Fruit fly (Drosophila melanogaster) whole organism, pupa: ENCODE measurements at regions not wholly inside any gene's neighbourhood (a gene's known extent, or its start where the extent isn't known, plus 50 kb on each side); places are given as distances from the start of the nearest gene placed in this dataset.

Source experiments
- CG10348 ChIP-seq: fragments of 200-800 bp; sonication (Bioruptor generic); IDR thresholded peaks from 2 replicates; pipeline ENCODE4 v1.3.6; 2022; ENCODE audit warnings: missing biosample characterization, missing genetic modification characterization
- CG12605 ChIP-seq: fragments of 200-800 bp; sonication (Bioruptor generic); IDR thresholded peaks from 2 replicates; pipeline ENCODE4 v1.3.6; 2022; ENCODE audit warnings: missing biosample characterization, missing genetic modification characterization
- CG13204 ChIP-seq: fragments of 200-800 bp; sonication (Bioruptor generic); optimal IDR thresholded peaks from 2 replicates; lab custom pipeline; 2018; ENCODE audit warnings: missing biosample characterization, mild to moderate bottlenecking, missing genetic modification characterization, moderate library complexity
- CG14655 ChIP-seq: fragments of 200-800 bp; sonication (Bioruptor generic); optimal IDR thresholded peaks from 3 replicates; lab custom pipeline; 2017; ENCODE audit warnings: mild to moderate bottlenecking, missing biosample characterization, missing genetic modification reagents, missing genetic modification characterization
- CG15710 ChIP-seq: fragments of 200-800 bp; sonication (Bioruptor generic); optimal IDR thresholded peaks from 2 replicates; lab custom pipeline; 2018; ENCODE audit warnings: missing biosample characterization, mild to moderate bottlenecking, missing genetic modification characterization, moderate library complexity
- CG17806 ChIP-seq: fragments of 200-800 bp; sonication (Bioruptor generic); optimal IDR thresholded peaks from 2 replicates; lab custom pipeline; 2018; ENCODE audit warnings: missing biosample characterization, mild to moderate bottlenecking, missing genetic modification characterization, moderate library complexity
- CG32121 ChIP-seq: fragments of 200-800 bp; sonication (Bioruptor generic); IDR thresholded peaks from 2 replicates; pipeline ENCODE4 v1.3.6; 2022; ENCODE audit warnings: missing biosample characterization, missing genetic modification characterization
- CG34367 ChIP-seq: fragments of 200-800 bp; sonication (Bioruptor generic); optimal IDR thresholded peaks from 2 replicates; lab custom pipeline; 2018; ENCODE audit warnings: missing biosample characterization, mild to moderate bottlenecking, missing genetic modification characterization
- CG4496 ChIP-seq: fragments of 200-800 bp; sonication (Bioruptor generic); IDR thresholded peaks from 3 replicates; pipeline ENCODE4 v1.3.6; 2022; ENCODE audit warnings: missing biosample characterization, missing genetic modification characterization
- CG8159 ChIP-seq: fragments of 200-800 bp; sonication (Bioruptor generic); optimal IDR thresholded peaks from 3 replicates; lab custom pipeline; 2018; ENCODE audit warnings: missing biosample characterization, mild to moderate bottlenecking, missing genetic modification characterization, moderate library complexity
- CG8301 ChIP-seq: fragments of 200-800 bp; sonication (Bioruptor generic); optimal IDR thresholded peaks from 2 replicates; lab custom pipeline; 2018; ENCODE audit warnings: missing biosample characterization, mild to moderate bottlenecking, missing genetic modification characterization
- CG9948 ChIP-seq: fragments of 200-800 bp; sonication (Bioruptor generic); optimal IDR thresholded peaks from 2 replicates; lab custom pipeline; 2018; ENCODE audit warnings: missing biosample characterization, mild to moderate bottlenecking, missing genetic modification characterization, moderate library complexity
- D1 ChIP-seq: fragments of 200-800 bp; sonication (Bioruptor generic); optimal IDR thresholded peaks from 2 replicates; lab custom pipeline; 2018; ENCODE audit warnings: missing biosample characterization, mild to moderate bottlenecking, missing genetic modification characterization, moderate library complexity
- EcR ChIP-seq: fragments of 200-800 bp; sonication (Bioruptor generic); optimal IDR thresholded peaks from 3 replicates; lab custom pipeline; 2019; ENCODE audit warnings: missing biosample characterization, missing genetic modification characterization, mild to moderate bottlenecking, moderate library complexity, missing genetic modification reagents
- Ets98B ChIP-seq: fragments of 200-800 bp; sonication (Bioruptor generic); IDR thresholded peaks from 2 replicates; pipeline ENCODE4 v1.3.6; 2022; ENCODE audit warnings: missing biosample characterization, missing genetic modification characterization
- Pif1A ChIP-seq: fragments of 200-800 bp; sonication (Bioruptor generic); optimal IDR thresholded peaks from 3 replicates; lab custom pipeline; 2016; ENCODE audit warnings: missing biosample characterization, missing genetic modification characterization
- Pif1B ChIP-seq: fragments of 200-800 bp; sonication (Bioruptor generic); optimal IDR thresholded peaks from 3 replicates; lab custom pipeline; 2016; ENCODE audit warnings: missing biosample characterization, missing genetic modification characterization
- Snoo ChIP-seq: fragments of 200-800 bp; sonication (Bioruptor generic); optimal IDR thresholded peaks from 3 replicates; lab custom pipeline; 2017; ENCODE audit warnings: missing biosample characterization, mild to moderate bottlenecking, missing genetic modification characterization, inconsistent platforms
- fd96Ca ChIP-seq: fragments of 200-800 bp; sonication (Bioruptor generic); IDR thresholded peaks from 3 replicates; pipeline ENCODE4 v1.3.6; 2022; ENCODE audit warnings: missing biosample characterization, missing genetic modification characterization
- gl ChIP-seq: fragments of 200-800 bp; sonication (Bioruptor generic); optimal IDR thresholded peaks from 2 replicates; lab custom pipeline; 2018; ENCODE audit warnings: missing biosample characterization, mild to moderate bottlenecking, missing genetic modification characterization
- rn ChIP-seq: fragments of 200-800 bp; sonication (Bioruptor generic); IDR thresholded peaks from 2 replicates; pipeline ENCODE4 v1.3.6; 2022; ENCODE audit warnings: missing biosample characterization, missing genetic modification characterization

DNA sequence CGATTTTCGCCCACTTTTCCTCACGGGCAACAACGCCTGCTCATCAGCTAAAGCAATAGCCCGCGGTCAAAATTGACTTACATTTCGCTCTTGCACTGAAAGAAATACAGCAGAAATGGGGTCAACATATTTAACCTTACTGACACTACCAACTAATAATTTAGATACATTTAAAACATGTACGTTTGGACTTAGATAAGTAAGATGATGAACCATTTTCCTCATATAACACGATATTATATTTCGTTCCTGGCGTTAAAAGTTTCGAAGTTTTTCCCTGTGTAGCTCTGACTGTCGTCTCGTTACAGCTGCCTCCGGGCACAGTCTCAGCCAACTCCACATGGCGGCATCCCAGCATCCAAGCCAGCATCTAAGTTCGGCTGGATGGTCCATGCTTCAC, 53.5 kb downstream of the Prat2 start:
- TF ChIP-seq CG8301 (tag; lab: Kevin White, UChicago) (peak; percentile 4), Pif1A (GFP tag; lab: Kevin White, UChicago) (no peak), CG14655 (GFP tag; lab: Kevin White, UChicago) (peak; percentile 29), CG8159 (tag; lab: Kevin White, UChicago) (no peak)

DNA sequence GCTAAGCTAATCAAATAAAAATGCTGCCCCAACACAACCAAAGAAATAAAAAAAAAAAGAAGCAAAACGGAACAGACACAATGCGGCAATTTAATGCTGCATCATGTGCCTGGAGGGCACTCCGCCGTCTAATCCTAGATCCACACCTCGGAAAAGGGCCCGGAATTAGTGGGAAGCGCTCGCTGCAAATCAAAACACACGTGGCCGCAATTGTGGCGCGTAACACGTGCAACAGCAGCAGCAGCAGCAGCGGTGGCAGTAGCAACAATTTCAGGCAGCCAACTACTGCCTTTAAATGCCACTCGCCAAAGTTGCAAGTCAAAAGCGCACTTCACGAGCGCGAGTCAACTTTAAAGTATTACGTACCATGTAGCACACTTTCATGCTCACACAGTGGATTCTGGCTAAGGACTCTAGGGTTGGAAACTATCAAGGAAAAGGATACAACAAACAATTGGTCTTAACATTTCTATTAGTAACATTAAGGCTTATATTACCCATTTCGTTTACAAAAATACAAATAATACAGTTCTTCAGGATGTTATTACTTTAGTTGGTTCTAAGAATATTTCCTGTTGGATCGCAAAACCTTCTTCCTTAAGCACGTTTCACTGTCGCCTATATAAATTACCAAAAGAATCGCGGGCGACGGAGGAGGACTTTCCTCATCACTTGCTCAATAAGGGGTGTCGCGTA, 59.4 kb downstream of the Prat2 start:
- TF ChIP-seq Pif1B (GFP tag; lab: Kevin White, UChicago): no peak
- TF ChIP-seq Pif1A (GFP tag; lab: Kevin White, UChicago): no peak
- TF ChIP-seq CG17806 (tag; lab: Kevin White, UChicago): no peak

DNA sequence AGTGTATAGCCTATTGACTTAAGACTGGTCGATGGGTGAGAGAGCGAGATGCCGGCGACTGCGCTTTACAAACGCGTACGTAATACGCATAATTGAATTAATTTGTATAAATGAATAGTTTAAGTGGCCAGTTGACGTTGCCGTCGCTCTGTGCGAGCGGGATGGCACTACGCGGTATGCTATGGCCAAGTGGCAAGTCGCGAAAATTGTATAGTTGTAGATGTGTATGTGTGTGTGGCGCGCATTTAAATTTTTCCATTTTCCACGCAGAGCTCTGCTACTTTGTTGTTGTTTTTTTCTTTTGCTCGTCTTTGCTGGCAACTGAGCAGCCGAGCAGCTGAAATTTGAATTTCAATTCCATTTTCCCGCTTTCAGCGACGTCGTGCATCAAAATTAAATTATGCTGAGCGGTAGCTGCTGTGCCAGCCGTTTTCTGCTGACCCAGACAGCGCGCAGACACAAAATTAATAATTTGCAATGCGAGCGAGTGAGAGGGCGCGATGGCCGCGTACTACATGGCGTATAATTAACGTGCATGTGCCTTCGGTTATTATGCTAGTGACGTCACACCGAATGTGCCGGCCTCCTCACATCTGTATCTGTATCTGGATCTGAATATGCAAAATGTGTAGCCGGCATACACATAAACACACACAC, 60.8 kb downstream of the Prat2 start:
- no peak for TF ChIP-seq CG10348 (GFP tag; lab: Robert Waterston, UW)
- TF ChIP-seq CG4496 (GFP tag; lab: Robert Waterston, UW): 0 out of 3 replicates have a peak, but pooled peaks have one; percentile 33
- no peak for TF ChIP-seq Ets98B (GFP tag; lab: Robert Waterston, UW)
- no peak for TF ChIP-seq CG32121 (GFP tag; lab: Robert Waterston, UW)

DNA sequence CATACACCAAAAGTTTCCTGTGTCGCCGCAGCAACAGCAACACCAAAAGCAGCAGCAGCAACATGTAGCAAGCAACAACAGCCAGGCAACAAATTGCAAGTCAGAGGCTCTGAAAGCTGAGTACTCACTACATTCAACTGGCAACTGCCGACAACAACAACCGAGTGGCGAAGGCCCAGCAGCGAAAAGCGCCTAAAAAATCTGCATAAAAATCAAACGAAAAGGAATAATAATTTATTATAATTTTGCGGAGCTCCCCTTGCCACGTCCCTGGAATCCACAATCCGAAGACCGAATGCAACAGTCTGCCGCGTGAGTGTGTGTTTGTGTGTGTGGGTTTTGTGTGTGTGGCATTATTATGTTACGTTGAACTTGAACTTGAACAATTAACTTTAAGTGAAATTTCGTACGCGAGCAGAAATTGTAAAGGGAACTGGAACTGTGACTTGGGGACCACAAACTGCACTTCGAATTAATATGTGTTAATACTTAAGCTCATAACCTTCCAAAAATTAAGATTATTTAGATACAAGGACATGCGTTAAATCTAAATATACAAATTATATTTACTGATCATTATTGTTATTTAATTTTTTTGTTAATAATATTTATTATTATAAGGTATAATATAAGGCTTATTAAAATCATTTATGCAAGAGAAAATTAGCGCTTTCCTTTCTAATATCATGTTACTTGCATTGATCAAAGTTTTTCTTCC, 61.5 kb downstream of the Prat2 start:
- no peak for TF ChIP-seq Pif1B (GFP tag; lab: Kevin White, UChicago)
- peak; percentile 66 for TF ChIP-seq CG4496 (GFP tag; lab: Robert Waterston, UW)
- peak; percentile 31; the same call in 1 of the 2 replicates for TF ChIP-seq CG32121 (GFP tag; lab: Robert Waterston, UW)
- TF ChIP-seq Ets98B (GFP tag; lab: Robert Waterston, UW): peak; percentile 56
- peak; percentile 57 for TF ChIP-seq CG8301 (tag; lab: Kevin White, UChicago)
- peak; percentile 69 for TF ChIP-seq CG14655 (GFP tag; lab: Kevin White, UChicago)
- TF ChIP-seq EcR (GFP tag; lab: Kevin White, UChicago): peak; percentile 5
- no peak for TF ChIP-seq gl (tag; lab: Kevin White, UChicago)
- no peak; the same call in 1 of the 2 replicates for TF ChIP-seq CG10348 (GFP tag; lab: Robert Waterston, UW)
- TF ChIP-seq CG8159 (tag; lab: Kevin White, UChicago): peak; percentile 81
- TF ChIP-seq Snoo (tag; lab: Kevin White, UChicago): peak; percentile 38
- TF ChIP-seq fd96Ca (GFP tag; lab: Robert Waterston, UW): peak; percentile 74; the same call in 2 of the 3 replicates
- TF ChIP-seq rn (GFP tag; lab: Robert Waterston, UW): no peak
- TF ChIP-seq CG34367 (tag; lab: Kevin White, UChicago): peak; percentile 46
- peak; percentile 72 for TF ChIP-seq CG9948
- TF ChIP-seq CG15710 (tag; lab: Kevin White, UChicago): peak; percentile 55
- TF ChIP-seq CG17806 (tag; lab: Kevin White, UChicago): peak; percentile 58

DNA sequence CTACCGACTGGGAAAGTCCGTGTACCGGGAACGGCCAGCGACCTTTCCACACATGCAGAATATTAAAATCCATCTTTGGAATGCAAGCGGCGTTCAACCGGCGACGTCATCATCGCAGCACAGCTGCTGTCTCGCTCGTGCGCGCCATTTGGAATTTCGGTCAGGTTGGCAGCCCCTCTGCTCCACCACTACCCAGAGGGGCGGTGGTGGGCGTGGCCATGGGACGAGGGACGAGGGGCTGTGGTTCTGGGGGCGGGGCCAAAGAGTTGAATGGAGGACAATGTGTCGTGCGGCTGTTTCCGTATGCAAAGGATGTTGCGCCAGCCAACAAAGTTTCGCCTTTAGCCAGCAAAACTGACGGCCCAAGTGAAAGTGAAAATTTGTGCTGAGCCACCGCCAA, 60.7 kb downstream of the vvl start:
- TF ChIP-seq gl (tag; lab: Kevin White, UChicago) (no peak), D1 (no peak), CG8301 (tag; lab: Kevin White, UChicago) (no peak), CG32121 (GFP tag; lab: Robert Waterston, UW) (no peak), rn (GFP tag; lab: Robert Waterston, UW) (no peak), CG4496 (GFP tag; lab: Robert Waterston, UW) (no peak), EcR (GFP tag; lab: Kevin White, UChicago) (no peak), Pif1A (GFP tag; lab: Kevin White, UChicago) (no peak), CG14655 (GFP tag; lab: Kevin White, UChicago) (no peak), CG10348 (GFP tag; lab: Robert Waterston, UW) (no peak)
- TF ChIP-seq, all 21 proteins: peak for 0

DNA sequence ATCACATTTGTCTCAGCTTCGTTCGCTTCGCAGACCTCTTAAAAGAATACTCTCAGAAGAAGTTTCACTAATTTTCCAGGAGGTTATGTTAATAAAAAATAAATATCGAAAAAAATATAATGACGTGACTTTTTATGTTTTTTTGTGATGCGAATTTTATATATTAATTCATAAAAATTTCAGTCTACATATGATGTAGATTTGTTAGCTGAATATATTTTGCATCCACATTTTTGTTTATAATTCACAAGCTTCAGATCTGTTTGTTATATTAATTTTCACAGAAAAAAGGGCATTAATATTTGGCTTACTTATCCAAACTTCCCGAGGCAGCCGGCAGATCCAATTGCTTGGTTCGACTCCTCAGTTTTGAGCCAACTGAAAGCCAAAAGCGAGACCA, 57.4 kb downstream of the vvl start:
- TF ChIP-seq Pif1A (GFP tag; lab: Kevin White, UChicago) (peak; percentile 42), CG10348 (GFP tag; lab: Robert Waterston, UW) (no peak), CG8159 (tag; lab: Kevin White, UChicago) (peak; percentile 87), Ets98B (GFP tag; lab: Robert Waterston, UW) (no peak), CG17806 (tag; lab: Kevin White, UChicago) (peak; percentile 78), D1 (peak; percentile 44), CG8301 (tag; lab: Kevin White, UChicago) (peak; percentile 72), CG4496 (GFP tag; lab: Robert Waterston, UW) (no peak), CG9948 (peak; percentile 82), gl (tag; lab: Kevin White, UChicago) (peak; percentile 33), CG15710 (tag; lab: Kevin White, UChicago) (peak; percentile 82), CG34367 (tag; lab: Kevin White, UChicago) (peak; percentile 67), Snoo (tag; lab: Kevin White, UChicago) (peak; percentile 68), CG12605 (GFP tag; lab: Robert Waterston, UW) (no peak), Pif1B (GFP tag; lab: Kevin White, UChicago) (peak; percentile 15), CG13204 (GFP tag; lab: Kevin White, UChicago) (no peak), fd96Ca (GFP tag; lab: Robert Waterston, UW) (no peak), EcR (GFP tag; lab: Kevin White, UChicago) (no peak), rn (GFP tag; lab: Robert Waterston, UW) (no peak), CG14655 (GFP tag; lab: Kevin White, UChicago) (peak; percentile 84), CG32121 (GFP tag; lab: Robert Waterston, UW) (no peak)
- TF ChIP-seq, all 21 proteins: peak for 12
